Fruit fly (Drosophila melanogaster) whole organism, wandering third instar larva: Measurements from ENCODE around the gene ebi.

Experiments used
- Abd-B ChIP-seq: fragments of >200 bp; optimal IDR thresholded peaks from 2 replicates; lab custom pipeline; 2017; ENCODE audit warnings: missing biosample characterization, missing genetic modification characterization
- Dfd ChIP-seq: fragments of >200 bp; optimal IDR thresholded peaks from 2 replicates; lab custom pipeline; 2017; ENCODE audit warnings: missing biosample characterization, missing genetic modification characterization
- Hr78 ChIP-seq: fragments of >200 bp; optimal IDR thresholded peaks from 2 replicates; lab custom pipeline; 2017; ENCODE audit warnings: missing biosample characterization, missing genetic modification characterization
- Hr83 ChIP-seq: fragments of 200-300 bp; sonication (Bioruptor generic); optimal IDR thresholded peaks from 2 replicates; lab custom pipeline; 2016; ENCODE audit warnings: missing biosample characterization, mild to moderate bottlenecking, missing genetic modification characterization, moderate library complexity; ENCODE audit not compliant: poor library complexity, severe bottlenecking
- OdsH ChIP-seq: fragments of 200-800 bp; sonication (Bioruptor generic); optimal IDR thresholded peaks from 2 replicates; lab custom pipeline; 2016; ENCODE audit warnings: missing biosample characterization, mild to moderate bottlenecking, missing genetic modification characterization
- Vsx2 ChIP-seq: fragments of 200-300, 225-300 bp; sonication (Bioruptor generic); optimal IDR thresholded peaks from 2 replicates; lab custom pipeline; 2018; ENCODE audit warnings: missing biosample characterization, missing genetic modification characterization; ENCODE audit not compliant: partially characterized antibody
- foxo ChIP-seq, 2 experiments: fragments of 200-800 bp; sonication (Bioruptor generic); optimal IDR thresholded peaks; 2 replicates in 1 of 2; 3 replicates in 1 of 2; lab custom pipeline; 2016 to 2017; ENCODE audit warnings: missing biosample characterization in 2 of 2, missing genetic modification characterization in 2 of 2
- h ChIP-seq: fragments of 200-800 bp; sonication (Bioruptor generic); optimal IDR thresholded peaks from 3 replicates; lab custom pipeline; 2016; ENCODE audit warnings: missing biosample characterization, mild to moderate bottlenecking, missing genetic modification characterization
- lola ChIP-seq: fragments of >200 bp; optimal IDR thresholded peaks from 2 replicates; lab custom pipeline; 2017; ENCODE audit warnings: missing biosample characterization, missing genetic modification characterization
- pan ChIP-seq: fragments of >200 bp; optimal IDR thresholded peaks from 2 replicates; lab custom pipeline; 2017
- psq ChIP-seq: fragments of 200-800 bp; sonication (Bioruptor generic); optimal IDR thresholded peaks from 3 replicates; lab custom pipeline; 2017; ENCODE audit warnings: missing biosample characterization, mild to moderate bottlenecking, missing genetic modification characterization, moderate library complexity
- rgr ChIP-seq: fragments of 200-800 bp; sonication (Bioruptor generic); optimal IDR thresholded peaks from 3 replicates; lab custom pipeline; 2016; ENCODE audit warnings: missing biosample characterization, mild to moderate bottlenecking, missing genetic modification characterization
- woc ChIP-seq: sonication (Bioruptor generic); optimal IDR thresholded peaks from 2 replicates; lab custom pipeline; 2016; ENCODE audit warnings: missing biosample characterization, mild to moderate bottlenecking, missing genetic modification characterization

DNA sequence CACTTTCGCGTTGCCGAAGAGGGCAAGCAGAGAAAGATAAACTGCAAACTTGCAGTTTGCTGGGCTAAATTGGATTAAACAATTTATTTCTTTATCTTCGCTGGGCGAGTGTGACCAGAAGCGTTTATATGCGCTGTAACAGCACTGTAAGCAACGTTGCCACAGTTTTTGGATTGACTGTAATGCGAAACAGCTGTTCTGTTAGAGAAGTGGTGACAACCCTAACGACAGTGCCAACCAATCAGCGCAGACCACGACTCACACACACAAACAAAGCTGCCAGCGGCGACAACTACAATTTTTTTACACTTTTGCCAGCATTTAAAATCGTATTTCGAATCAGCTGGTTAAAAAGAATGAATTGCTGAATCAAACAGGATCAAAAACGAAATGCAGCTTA lies 38.0 kb downstream of the ebi start, which contains the start of the genes crq and shv:
- TF ChIP-seq Hr83 (GFP tag; lab: Kevin White, UChicago), result no peak
- no peak for TF ChIP-seq Hr78 (GFP tag; lab: Kevin White, UChicago)
- no peak for TF ChIP-seq lola (GFP tag; lab: Kevin White, UChicago)
- no peak for TF ChIP-seq psq (GFP tag; lab: Kevin White, UChicago)
- no peak for TF ChIP-seq pan (lab: Kevin White, UChicago)
- no peak for TF ChIP-seq Abd-B (GFP tag; lab: Kevin White, UChicago)
- TF ChIP-seq h (GFP tag; lab: Kevin White, UChicago), result no peak
- TF ChIP-seq OdsH, result no peak
- no peak for TF ChIP-seq foxo (GFP tag; optimal IDR thresholded peaks at IDR 0.05; lab: Kevin White, UChicago)
- TF ChIP-seq Dfd, result no peak
- no peak for TF ChIP-seq rgr
- TF ChIP-seq woc (GFP tag; lab: Kevin White, UChicago), result no peak
- no peak for TF ChIP-seq Vsx2
